Fruit fly (Drosophila melanogaster): Measurements from ENCODE around the gene RtcB.

RtcB gene

DNA sequence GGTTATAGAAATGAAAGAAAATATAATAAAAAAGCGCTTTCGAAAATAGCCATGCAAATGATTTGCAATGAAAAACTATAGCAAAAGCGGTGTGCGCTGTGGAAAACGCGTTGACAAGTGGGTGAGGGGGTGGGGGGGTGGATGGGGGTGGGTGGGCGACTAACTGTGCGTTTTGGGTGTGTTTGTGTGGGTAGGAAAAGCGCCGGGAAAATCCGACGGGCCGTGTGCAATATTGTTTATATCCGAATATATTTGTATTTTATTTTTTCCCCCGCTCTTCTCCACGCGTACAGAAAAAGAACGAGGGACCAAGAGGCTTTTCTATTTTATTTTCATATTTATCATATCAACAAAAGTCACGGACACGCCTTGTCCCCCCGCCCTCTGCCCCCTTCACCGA lies 24.0 kb upstream of the RtcB start:
- no peak for TF ChIP-seq CG1620 (GFP tag; optimal IDR thresholded peaks at IDR 0.05)
- TF ChIP-seq ovo (GFP tag; optimal IDR thresholded peaks at IDR 0.05), result no peak

DNA sequence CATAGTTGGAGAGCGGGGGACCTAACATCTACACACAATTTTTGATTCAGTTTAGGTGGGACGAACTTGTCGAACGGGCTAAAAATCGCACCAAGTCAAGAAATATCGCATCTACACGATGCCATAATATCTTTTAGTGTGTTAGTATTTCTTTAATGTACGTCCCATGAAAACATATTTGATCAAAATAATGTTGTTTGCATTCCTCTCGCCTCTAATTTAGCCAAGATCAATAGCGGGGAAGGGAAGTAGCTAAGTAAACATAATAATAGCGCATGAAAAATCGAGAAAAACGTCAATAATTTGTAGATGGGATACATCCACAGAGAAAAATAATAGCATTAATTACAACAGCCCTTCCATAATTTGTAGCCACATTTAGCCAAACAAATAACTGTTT lies 18.5 kb upstream of the RtcB start:
- no peak for TF ChIP-seq CG5204 (GFP tag; optimal IDR thresholded peaks at IDR 0.05)
- no peak for TF ChIP-seq tj (GFP tag; optimal IDR thresholded peaks at IDR 0.05)
- no peak for TF ChIP-seq toe (GFP tag; optimal IDR thresholded peaks at IDR 0.05)
- TF ChIP-seq ovo (GFP tag; optimal IDR thresholded peaks at IDR 0.05), result no peak
- no peak for TF ChIP-seq CG14711 (tag; optimal IDR thresholded peaks at IDR 0.05)
- no peak for TF ChIP-seq CG12768 (GFP tag; optimal IDR thresholded peaks at IDR 0.05)
- no peak for TF ChIP-seq bab1 (GFP tag; optimal IDR thresholded peaks at IDR 0.05)
- no peak for TF ChIP-seq CG1620 (GFP tag; optimal IDR thresholded peaks at IDR 0.05)

DNA sequence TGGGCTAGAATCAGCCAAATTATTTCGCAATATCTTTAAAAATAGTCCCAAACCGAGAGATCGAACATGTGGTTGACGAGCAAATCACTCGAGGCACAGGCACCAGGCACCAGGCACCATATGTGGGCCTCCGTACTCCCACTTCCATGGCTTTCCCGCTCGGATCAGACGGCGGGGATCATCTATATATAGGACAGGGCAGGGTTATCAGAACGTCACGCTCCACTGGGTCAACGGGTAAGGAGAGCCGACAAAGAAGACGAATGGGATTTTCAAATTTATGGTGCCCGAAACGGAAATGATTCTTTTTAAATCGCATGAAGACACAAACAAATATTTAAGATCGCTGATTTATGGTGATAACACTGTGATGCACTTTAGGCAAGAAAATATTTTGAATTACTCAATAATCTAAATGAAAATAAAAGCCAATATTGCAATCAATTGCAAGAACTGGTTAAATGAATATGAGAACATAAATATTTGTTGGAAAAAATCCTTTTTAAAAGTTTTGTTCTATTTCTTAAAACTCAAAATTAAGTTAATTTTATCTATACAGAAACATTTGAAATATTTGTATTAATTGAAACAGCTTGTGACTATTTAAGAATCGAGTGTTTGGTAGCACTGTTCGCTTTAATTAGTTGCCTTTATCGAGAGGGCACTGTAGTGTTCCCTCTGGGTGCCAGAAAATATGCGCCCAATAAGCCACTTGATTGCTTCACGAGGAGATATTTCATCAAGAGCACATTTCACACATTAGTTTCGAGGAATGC lies 17.1 kb upstream of the RtcB start:
- no peak for TF ChIP-seq CG7101 (tag; optimal IDR thresholded peaks at IDR 0.05)
- no peak for TF ChIP-seq CG5204 (GFP tag; optimal IDR thresholded peaks at IDR 0.05)
- peak; percentile 60 for TF ChIP-seq kay (GFP tag; ENCODE audit: borderline replicate concordance)
- no peak for TF ChIP-seq pad (GFP tag; optimal IDR thresholded peaks at IDR 0.05)
- no peak for TF ChIP-seq CG33017 (tag; optimal IDR thresholded peaks at IDR 0.05)
- TF ChIP-seq toe (GFP tag; optimal IDR thresholded peaks at IDR 0.05), result no peak
- TF ChIP-seq cic (GFP tag; optimal IDR thresholded peaks at IDR 0.05), result no peak
- no peak for TF ChIP-seq Hr96 (GFP tag; optimal IDR thresholded peaks at IDR 0.05)
- no peak for TF ChIP-seq CG7045 (GFP tag; optimal IDR thresholded peaks at IDR 0.05)

DNA sequence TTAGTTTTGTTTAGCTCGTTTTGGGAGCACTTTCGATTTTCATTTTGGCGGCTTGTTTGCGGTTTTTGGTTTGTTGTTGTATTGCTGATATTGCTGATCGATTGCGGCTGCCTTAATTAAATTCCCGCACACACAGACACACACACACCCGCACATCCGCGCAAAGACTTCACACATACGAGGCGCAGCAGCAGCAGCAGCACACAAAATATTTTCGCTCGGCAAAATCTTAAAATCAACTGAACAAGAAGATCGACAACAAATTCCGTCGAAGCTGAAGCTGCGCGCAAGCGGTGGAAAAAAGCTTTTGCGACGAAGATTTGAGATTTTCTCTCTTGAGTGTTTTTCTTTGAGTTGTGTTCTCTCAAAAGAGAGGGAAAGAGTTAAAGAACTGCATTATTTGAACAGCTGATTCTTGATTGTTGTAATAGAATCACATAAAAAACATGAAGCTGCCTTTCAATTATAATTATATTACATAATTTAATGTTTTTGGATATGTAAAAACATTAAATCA lies 16.2 kb upstream of the RtcB start:
- no peak for TF ChIP-seq Mnt (GFP tag; optimal IDR thresholded peaks at IDR 0.05)
- TF ChIP-seq CG11617 (GFP tag; optimal IDR thresholded peaks at IDR 0.05), result peak; percentile 26
- peak; percentile 38 for TF ChIP-seq cic (GFP tag; optimal IDR thresholded peaks at IDR 0.05)

DNA sequence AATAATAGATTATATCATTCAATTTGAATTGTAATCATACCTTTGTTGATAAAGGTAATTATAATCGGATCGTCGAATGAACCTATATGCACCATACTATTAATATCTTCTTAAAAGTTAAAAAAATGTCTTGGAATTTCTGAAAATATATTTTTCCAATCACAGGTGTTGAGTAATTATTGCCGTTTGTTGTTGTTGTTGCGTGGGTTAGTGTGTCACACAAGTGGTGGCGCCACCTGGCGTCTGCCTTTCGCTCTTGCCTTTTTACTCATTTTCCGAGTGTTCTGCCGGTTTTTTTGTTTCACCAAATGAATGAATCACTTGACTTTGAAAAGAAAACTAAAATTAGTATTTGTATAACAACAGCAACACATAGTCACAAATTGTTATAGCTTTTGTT lies 15.3 kb upstream of the RtcB start:
- TF ChIP-seq cnc (optimal IDR thresholded peaks at IDR 0.05) (no peak), kay (GFP tag; ENCODE audit: borderline replicate concordance) (peak; percentile 62)

DNA sequence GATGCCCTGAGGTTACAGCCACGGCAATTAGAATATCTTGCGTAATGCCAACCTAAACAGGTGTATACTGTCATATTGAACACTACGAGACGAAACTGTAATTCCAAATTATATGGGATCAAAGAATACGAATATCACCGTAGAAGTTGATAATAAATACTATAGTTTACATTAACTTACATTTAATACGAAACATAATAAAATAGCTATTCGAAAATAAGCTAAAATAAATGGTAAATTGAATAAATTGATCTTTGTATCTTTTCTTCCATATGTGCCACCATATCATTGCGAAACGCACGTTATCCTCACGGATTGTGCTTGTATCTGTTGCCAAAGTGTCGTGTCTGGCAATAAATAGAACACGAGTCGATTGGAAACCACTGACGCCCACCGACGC lies 14.6 kb upstream of the RtcB start:
- TF ChIP-seq CG7101 (tag; optimal IDR thresholded peaks at IDR 0.05), result peak; percentile 39
- no peak for TF ChIP-seq ovo (GFP tag; optimal IDR thresholded peaks at IDR 0.05)
- TF ChIP-seq CG5204 (GFP tag; optimal IDR thresholded peaks at IDR 0.05), result peak; percentile 51
- TF ChIP-seq CG7045 (GFP tag; optimal IDR thresholded peaks at IDR 0.05), result peak; percentile 53
- no peak for TF ChIP-seq CG11617 (GFP tag; optimal IDR thresholded peaks at IDR 0.05)
- peak; percentile 51 for TF ChIP-seq CG12768 (GFP tag; optimal IDR thresholded peaks at IDR 0.05)
- TF ChIP-seq toe (GFP tag; optimal IDR thresholded peaks at IDR 0.05), result peak; percentile 17
- no peak for TF ChIP-seq kay (GFP tag; ENCODE audit: borderline replicate concordance)
- no peak for TF ChIP-seq cic (GFP tag; optimal IDR thresholded peaks at IDR 0.05)
- no peak for TF ChIP-seq cnc (optimal IDR thresholded peaks at IDR 0.05)
- TF ChIP-seq CG14711 (tag; optimal IDR thresholded peaks at IDR 0.05), result peak; percentile 34
- no peak for TF ChIP-seq Mnt (GFP tag; optimal IDR thresholded peaks at IDR 0.05)
- no peak for TF ChIP-seq Hr96 (GFP tag; optimal IDR thresholded peaks at IDR 0.05)
- no peak for TF ChIP-seq pad (GFP tag; optimal IDR thresholded peaks at IDR 0.05)
- TF ChIP-seq tj (GFP tag; optimal IDR thresholded peaks at IDR 0.05), result no peak
- TF ChIP-seq CG1620 (GFP tag; optimal IDR thresholded peaks at IDR 0.05), result no peak
- no peak for TF ChIP-seq bab1 (GFP tag; optimal IDR thresholded peaks at IDR 0.05)
- TF ChIP-seq Crg-1 (GFP tag; optimal IDR thresholded peaks at IDR 0.05), result no peak
- peak; percentile 54 for TF ChIP-seq CG33017 (tag; optimal IDR thresholded peaks at IDR 0.05)
- no peak for TF ChIP-seq Clk (GFP tag; optimal IDR thresholded peaks at IDR 0.05)

DNA sequence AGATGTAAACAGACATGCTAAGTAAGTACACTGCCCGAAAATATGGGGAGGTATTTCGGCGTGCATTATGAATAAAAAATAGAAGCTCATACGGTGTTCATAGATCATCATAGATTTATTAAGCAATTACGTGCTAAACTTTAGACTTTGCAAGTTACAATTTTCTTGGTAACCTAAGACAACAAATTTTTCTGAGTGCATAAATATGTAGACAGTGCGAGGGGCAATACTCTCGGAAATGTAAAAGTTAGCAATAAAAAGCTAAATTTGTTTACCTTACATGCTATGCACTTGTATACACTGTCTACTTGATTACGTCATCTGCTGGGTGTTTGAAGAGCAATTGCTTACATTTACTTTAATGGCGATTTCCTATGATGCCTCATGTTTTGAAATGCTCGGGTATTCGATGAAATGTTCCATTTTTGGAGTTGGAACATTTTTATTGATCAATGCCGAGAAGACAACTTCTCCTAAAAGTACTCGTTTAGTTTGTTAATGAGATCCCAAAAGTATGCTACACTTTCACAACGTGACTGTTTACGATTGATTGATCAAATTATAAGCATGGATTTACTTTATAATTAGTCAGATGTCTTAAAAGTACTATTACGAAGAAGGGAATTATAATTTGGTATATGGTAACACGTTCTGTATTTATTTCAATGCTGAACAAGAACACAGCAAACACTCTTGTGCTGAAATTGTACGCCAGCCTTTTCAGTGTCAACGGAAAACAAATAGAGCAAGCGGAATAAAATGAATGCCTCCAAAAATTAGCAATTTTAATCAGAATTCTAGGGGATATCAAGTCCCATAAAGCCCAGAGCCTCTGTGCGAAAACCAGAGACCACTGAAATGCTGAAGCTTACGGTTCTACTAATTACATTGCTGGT lies 13.6 kb upstream of the RtcB start, which contains the start of gene Lectin-galC1:
TSS of gene Lectin-galC1 (plus strand) at position 846 of the 896 bp plus-strand sequence.
- TF ChIP-seq Crg-1 (GFP tag; optimal IDR thresholded peaks at IDR 0.05) (peak; percentile 65), cnc (optimal IDR thresholded peaks at IDR 0.05) (no peak), Mnt (GFP tag; optimal IDR thresholded peaks at IDR 0.05) (peak; percentile 36), toe (GFP tag; optimal IDR thresholded peaks at IDR 0.05) (peak; percentile 87), CG7101 (tag; optimal IDR thresholded peaks at IDR 0.05) (peak; percentile 68), cic (GFP tag; optimal IDR thresholded peaks at IDR 0.05) (peak; percentile 65), tj (GFP tag; optimal IDR thresholded peaks at IDR 0.05) (peak; percentile 80), ovo (GFP tag; optimal IDR thresholded peaks at IDR 0.05) (no peak), pad (GFP tag; optimal IDR thresholded peaks at IDR 0.05) (peak; percentile 54), bab1 (GFP tag; optimal IDR thresholded peaks at IDR 0.05) (no peak), kay (GFP tag; ENCODE audit: borderline replicate concordance) (peak; percentile 62), Clk (GFP tag; optimal IDR thresholded peaks at IDR 0.05) (peak; percentile 81), CG14711 (tag; optimal IDR thresholded peaks at IDR 0.05) (peak; percentile 81), CG1620 (GFP tag; optimal IDR thresholded peaks at IDR 0.05) (peak; percentile 59), CG5204 (GFP tag; optimal IDR thresholded peaks at IDR 0.05) (peak; percentile 86), CG33017 (tag; optimal IDR thresholded peaks at IDR 0.05) (peak; percentile 87), Hr96 (GFP tag; optimal IDR thresholded peaks at IDR 0.05) (peak; percentile 79), CG12768 (GFP tag; optimal IDR thresholded peaks at IDR 0.05) (peak; percentile 78), CG11617 (GFP tag; optimal IDR thresholded peaks at IDR 0.05) (peak; percentile 61), CG7045 (GFP tag; optimal IDR thresholded peaks at IDR 0.05) (peak; percentile 84)
